Fruit fly (Drosophila melanogaster): ENCODE results near the gene CG4502.

The CG4502 gene

dm6 chr2L:7154861-7155594 is 49.0 kb downstream of the CG4502 start (continued):
- no peak for TF ChIP-seq CG4282 (GFP tag; optimal IDR thresholded peaks at IDR 0.05)
- TF ChIP-seq ato (GFP tag; IDR thresholded peaks at IDR 0.05; ENCODE audit: partially characterized antibody), result no peak
- TF ChIP-seq CG6765 (GFP tag; optimal IDR thresholded peaks at IDR 0.05), result no peak
- TF ChIP-seq Taf1 (GFP tag; IDR thresholded peaks at IDR 0.05), result no peak
- no peak for TF ChIP-seq NK7.1 (GFP tag; optimal IDR thresholded peaks at IDR 0.05)
- no peak for TF ChIP-seq CG6272 (GFP tag; IDR thresholded peaks at IDR 0.05)
- no peak for TF ChIP-seq Dref (GFP tag; IDR thresholded peaks at IDR 0.05)
- TF ChIP-seq org-1 (GFP tag; optimal IDR thresholded peaks at IDR 0.05), result peak; percentile 11
- no peak for TF ChIP-seq NFAT (GFP tag; IDR thresholded peaks at IDR 0.05)
- TF ChIP-seq lola (GFP tag; optimal IDR thresholded peaks at IDR 0.05), result peak in 1 of 3 experiments; percentile 6
- no peak for TF ChIP-seq CG43689 (GFP tag; IDR thresholded peaks at IDR 0.05)
- 0 out of 3 replicates have a peak, but pooled peaks have one; percentile 28 for TF ChIP-seq H15 (GFP tag; IDR thresholded peaks at IDR 0.05)
- TF ChIP-seq bbx (GFP tag; IDR thresholded peaks at IDR 0.05; ENCODE audit: partially characterized antibody), result no peak
- no peak for TF ChIP-seq YL-1 (GFP tag; optimal IDR thresholded peaks at IDR 0.05)
- TF ChIP-seq CG11456 (GFP tag; IDR thresholded peaks at IDR 0.05), result peak; percentile 54; the same call in 1 of the 3 replicates
- no peak for TF ChIP-seq dm (GFP tag; optimal IDR thresholded peaks at IDR 0.05)
- TF ChIP-seq fd102C (GFP tag; optimal IDR thresholded peaks at IDR 0.05), result no peak
- TF ChIP-seq CG14965 (GFP tag; optimal IDR thresholded peaks at IDR 0.05; ENCODE audit: borderline replicate concordance), result no peak
- TF ChIP-seq sug (tag; optimal IDR thresholded peaks at IDR 0.05), result peak; percentile 72
- TF ChIP-seq MESR4 (GFP tag; optimal IDR thresholded peaks at IDR 0.05), result no peak
- TF ChIP-seq ase (GFP tag; IDR thresholded peaks at IDR 0.05), result no peak
- TF ChIP-seq CG6254 (GFP tag; optimal IDR thresholded peaks at IDR 0.05), result no peak
- TF ChIP-seq onecut (GFP tag; IDR thresholded peaks at IDR 0.05), result no peak
- no peak for TF ChIP-seq bab2 (GFP tag; optimal IDR thresholded peaks at IDR 0.05)
- TF ChIP-seq Scr (GFP tag; IDR thresholded peaks at IDR 0.05; ENCODE audit: partially characterized antibody), result no peak
- no peak for TF ChIP-seq run (tag; optimal IDR thresholded peaks at IDR 0.05)
- peak; percentile 51 for TF ChIP-seq CG6689 (GFP tag; IDR thresholded peaks at IDR 0.05)
- no peak for TF ChIP-seq gt (GFP tag; IDR thresholded peaks at IDR 0.05)
- TF ChIP-seq CG10979 (tag; optimal IDR thresholded peaks at IDR 0.05), result peak; percentile 48
- no peak for TF ChIP-seq Optix (GFP tag; IDR thresholded peaks at IDR 0.05)
- TF ChIP-seq fd96Cb (tag; optimal IDR thresholded peaks at IDR 0.05), result peak; percentile 26
- TF ChIP-seq ems (GFP tag; optimal IDR thresholded peaks at IDR 0.05), result peak; percentile 0
- peak; percentile 46; the same call in 1 of the 2 replicates for TF ChIP-seq HLH3B (GFP tag; IDR thresholded peaks at IDR 0.05)
- TF ChIP-seq Max (GFP tag; optimal IDR thresholded peaks at IDR 0.05), result no peak
- no peak for TF ChIP-seq en (GFP tag; optimal IDR thresholded peaks at IDR 0.05)
- TF ChIP-seq Fer1 (GFP tag; optimal IDR thresholded peaks at IDR 0.05), result peak; percentile 11
- TF ChIP-seq hth (optimal IDR thresholded peaks at IDR 0.05), result no peak
- TF ChIP-seq CG31441 (GFP tag; IDR thresholded peaks at IDR 0.05), result peak; percentile 34; the same call in 1 of the 2 replicates
- no peak for TF ChIP-seq sens-2 (GFP tag; IDR thresholded peaks at IDR 0.05)
- peak; percentile 45 for TF ChIP-seq H2.0 (GFP tag; IDR thresholded peaks at IDR 0.05)
- peak; percentile 46 for TF ChIP-seq CG15269 (tag; optimal IDR thresholded peaks at IDR 0.05)
- TF ChIP-seq stc (GFP tag; IDR thresholded peaks at IDR 0.05), result no peak
- TF ChIP-seq wek (GFP tag; optimal IDR thresholded peaks at IDR 0.05), result peak; percentile 40
- TF ChIP-seq CG9727 (GFP tag; optimal IDR thresholded peaks at IDR 0.05), result peak; percentile 43
- 0 out of 3 replicates have a peak, but pooled peaks have one; percentile 20 for TF ChIP-seq CG11695 (GFP tag; IDR thresholded peaks at IDR 0.05)
- TF ChIP-seq CG3281 (GFP tag; optimal IDR thresholded peaks at IDR 0.05), result no peak
- TF ChIP-seq CG5953 (GFP tag; IDR thresholded peaks at IDR 0.05), result no peak
- no peak for TF ChIP-seq MBD-R2 (GFP tag; IDR thresholded peaks at IDR 0.05)
- no peak for TF ChIP-seq CG14441 (GFP tag; IDR thresholded peaks at IDR 0.05)
- TF ChIP-seq CG10366 (GFP tag; IDR thresholded peaks at IDR 0.05), result peak; percentile 42
- no peak for TF ChIP-seq Doc2 (GFP tag; IDR thresholded peaks at IDR 0.05)
